Fruit fly (Drosophila melanogaster): ENCODE measurements around the gene CG43089.

CG43089 gene

DNA sequence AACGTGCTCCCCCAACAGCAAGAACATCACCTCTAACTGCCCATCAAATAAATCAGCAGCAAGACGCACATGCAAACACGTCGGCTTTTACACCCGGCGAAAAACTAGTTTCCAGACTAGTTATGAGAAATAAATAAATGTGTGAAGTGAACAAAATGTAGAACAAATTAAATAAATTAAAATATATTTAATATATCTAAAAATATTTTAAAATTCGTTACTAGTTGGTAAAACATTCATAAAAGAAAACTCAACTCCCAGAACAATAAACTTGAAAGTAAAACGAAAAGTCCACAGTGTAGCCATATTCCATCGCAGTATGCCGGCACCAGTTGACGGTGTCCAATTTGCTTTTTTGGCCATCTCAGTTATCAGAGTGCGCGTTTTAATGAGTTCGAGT is 913 bp upstream of the CG43089 start:
- no peak for TF ChIP-seq CG17801 (GFP tag; optimal IDR thresholded peaks at IDR 0.05; ENCODE audit: partially characterized antibody)

DNA sequence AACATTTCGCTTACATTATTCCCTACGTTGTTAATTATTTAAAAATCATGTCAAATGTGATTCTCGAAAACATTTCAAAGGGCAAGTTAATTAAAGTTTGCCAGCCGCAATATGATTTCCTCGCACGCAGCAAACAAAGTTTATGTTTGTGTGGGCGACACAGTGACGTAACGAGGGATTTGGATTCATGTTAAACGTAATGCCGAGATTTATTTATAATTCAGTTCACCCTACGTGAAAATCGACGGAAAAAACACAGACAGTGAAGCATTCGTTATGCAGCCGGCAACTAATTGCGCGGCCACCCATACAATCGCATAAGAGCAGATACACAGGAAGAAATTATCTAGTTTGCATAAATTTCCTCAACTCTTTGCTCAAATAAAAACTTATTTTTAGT is 12.4 kb downstream of the CG43089 start:
- TF ChIP-seq CG17801 (GFP tag; optimal IDR thresholded peaks at IDR 0.05; ENCODE audit: partially characterized antibody) = no peak

DNA sequence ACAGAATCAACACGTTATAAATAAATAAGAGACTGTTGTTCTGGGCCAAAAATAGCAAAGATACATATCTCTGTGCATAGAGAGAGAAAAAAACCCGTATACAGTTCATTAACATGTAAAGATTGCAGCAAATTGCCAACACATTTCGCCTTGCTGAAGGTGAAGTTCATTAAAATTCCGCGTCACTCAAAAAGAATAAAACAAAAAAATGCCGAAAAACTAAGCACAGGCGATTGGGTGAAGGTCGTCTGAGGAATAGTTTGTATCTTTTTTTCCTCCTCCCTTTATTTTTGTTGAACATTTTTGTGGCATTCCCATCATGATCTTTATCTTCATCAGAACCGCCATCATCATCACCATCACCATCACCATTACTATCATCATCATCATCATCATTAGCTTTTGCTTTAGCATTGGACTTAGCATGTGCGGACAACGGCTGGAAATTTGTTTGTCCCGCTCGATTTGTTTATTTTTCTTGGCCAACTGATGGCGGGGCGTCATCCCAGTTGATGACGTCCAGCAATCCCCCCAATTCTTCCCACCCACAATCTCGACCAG is 19.3 kb downstream of the CG43089 start:
- TF ChIP-seq CG17801 (GFP tag; optimal IDR thresholded peaks at IDR 0.05; ENCODE audit: partially characterized antibody) = no peak

DNA sequence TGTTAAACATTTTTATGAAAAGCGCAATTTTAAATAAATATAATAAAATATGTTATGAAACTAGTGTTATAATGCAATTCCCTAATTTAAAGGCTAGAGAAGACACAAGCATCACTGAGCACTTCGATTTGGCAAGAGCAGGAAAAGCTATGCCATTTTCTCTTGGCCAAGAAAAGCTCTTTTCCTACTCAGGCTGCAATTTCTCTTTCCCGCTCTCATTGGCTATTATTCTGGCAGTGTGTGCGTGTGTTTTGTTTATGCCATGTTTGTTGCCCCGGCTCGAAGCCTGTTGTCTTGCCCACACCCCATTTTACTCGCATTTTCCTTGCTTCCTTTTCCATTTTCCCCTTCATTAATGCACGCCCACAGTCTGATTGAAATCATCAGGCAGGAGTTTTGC is 33.4 kb downstream of the CG43089 start:
- no peak for TF ChIP-seq CG17801 (GFP tag; optimal IDR thresholded peaks at IDR 0.05; ENCODE audit: partially characterized antibody)

- TF ChIP-seq CG17801 (GFP tag; optimal IDR thresholded peaks at IDR 0.05; ENCODE audit: partially characterized antibody) = no peak
Measured at dm6 chr3L:3752739-3753138, 38.9 kb downstream of the CG43089 start.

dm6 chr3L:3753636-3754035 is 39.8 kb downstream of the CG43089 start:
- no peak for TF ChIP-seq CG17801 (GFP tag; optimal IDR thresholded peaks at IDR 0.05; ENCODE audit: partially characterized antibody)

DNA sequence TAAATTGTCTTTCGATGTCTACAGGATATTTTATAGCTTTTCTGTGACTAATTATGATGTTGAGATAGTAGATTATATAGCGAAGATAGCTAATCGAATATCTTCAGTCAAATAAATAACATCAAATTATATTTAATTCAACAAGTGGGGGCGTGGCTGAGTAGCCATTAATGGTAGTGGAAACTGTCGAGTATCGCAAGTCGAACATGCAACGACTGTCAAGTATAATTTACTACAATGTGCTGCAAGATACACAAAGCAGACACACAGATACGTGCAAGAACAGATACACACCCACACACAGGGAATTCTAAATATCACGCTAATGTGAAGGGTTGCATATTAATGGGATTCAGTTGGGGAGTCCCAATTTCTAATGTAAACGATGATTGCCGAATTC is 41.3 kb downstream of the CG43089 start, which contains the start of gene ppk27:
Gene ppk27 (minus strand): TSS at position 101 of the 400 bp plus-strand sequence.
- no peak for TF ChIP-seq CG17801 (GFP tag; optimal IDR thresholded peaks at IDR 0.05; ENCODE audit: partially characterized antibody)

dm6 chr3L:3755713-3756112 is 41.9 kb downstream of the CG43089 start:
- no peak for TF ChIP-seq CG17801 (GFP tag; optimal IDR thresholded peaks at IDR 0.05; ENCODE audit: partially characterized antibody)

DNA sequence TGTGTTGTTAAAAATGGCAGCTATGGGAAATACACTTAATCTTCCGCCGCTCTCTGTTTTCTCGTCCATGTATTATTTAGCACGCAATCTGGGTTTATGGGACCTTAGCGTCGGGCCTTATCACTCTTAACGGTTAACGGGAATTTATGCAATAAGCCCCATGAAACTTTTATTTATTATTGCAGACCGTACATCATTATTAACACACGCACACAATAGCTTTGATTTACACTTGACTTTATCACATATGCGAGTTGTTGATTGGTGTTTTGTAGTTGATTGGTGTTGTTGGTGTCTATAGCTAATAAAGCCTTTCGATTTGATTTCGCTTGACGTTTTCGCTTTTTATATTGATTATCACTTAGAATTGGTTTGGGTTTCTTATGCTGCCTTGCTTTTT is 44.8 kb downstream of the CG43089 start:
- no peak for TF ChIP-seq CG17801 (GFP tag; optimal IDR thresholded peaks at IDR 0.05; ENCODE audit: partially characterized antibody)

DNA sequence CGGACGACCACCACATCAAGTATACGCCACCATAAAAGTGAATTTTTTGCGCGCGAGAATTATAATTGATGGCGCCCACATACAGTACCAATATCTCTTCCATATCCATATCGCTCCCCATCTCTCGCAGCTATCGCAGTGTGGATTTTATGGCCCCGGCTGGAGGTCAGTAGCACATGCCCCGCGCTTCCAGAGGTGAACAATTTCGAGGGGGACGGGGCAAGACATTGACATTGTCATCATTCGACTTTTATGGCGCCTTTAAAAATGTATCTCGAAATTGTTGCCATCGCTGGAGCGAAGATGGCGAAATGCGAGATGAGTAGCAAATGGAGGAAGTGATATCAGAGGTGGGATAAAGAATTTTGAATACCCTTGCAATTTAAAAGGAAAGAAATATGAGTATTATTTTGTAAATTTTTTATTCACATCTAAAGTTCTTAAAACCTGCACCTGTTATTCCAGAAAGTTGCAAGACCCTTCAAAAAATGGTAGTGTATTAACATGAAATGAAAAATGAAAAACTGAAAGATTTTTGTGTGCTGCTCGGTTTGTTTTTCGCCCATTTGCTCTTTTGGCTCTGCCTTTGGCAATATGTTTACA is 46.7 kb downstream of the CG43089 start:
- no peak for TF ChIP-seq CG17801 (GFP tag; optimal IDR thresholded peaks at IDR 0.05; ENCODE audit: partially characterized antibody)

DNA sequence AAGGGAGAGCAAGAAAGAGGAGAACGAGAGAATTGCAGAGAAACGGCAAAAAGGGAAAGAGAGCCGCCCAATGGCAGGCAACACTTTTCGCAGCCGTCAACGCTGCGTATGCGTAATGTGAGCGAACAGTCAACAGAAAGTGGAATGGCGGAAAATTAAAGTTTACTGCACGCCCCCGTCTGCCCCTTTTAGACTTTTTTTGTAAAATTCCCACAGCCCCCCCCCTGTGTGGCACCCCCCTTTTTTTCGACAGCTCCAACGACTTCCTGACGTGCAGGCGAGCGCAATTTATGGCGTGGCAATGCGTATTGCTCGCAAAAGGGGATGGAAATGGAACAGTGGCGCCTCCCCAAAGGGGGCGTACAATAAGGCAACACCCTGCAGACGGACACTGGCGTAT is 49.5 kb downstream of the CG43089 start:
- no peak for TF ChIP-seq CG17801 (GFP tag; optimal IDR thresholded peaks at IDR 0.05; ENCODE audit: partially characterized antibody)

Measured in ovary, adult (tissue).